Worm (Caenorhabditis elegans): ENCODE data around the gene T16H12.13.

DNA sequence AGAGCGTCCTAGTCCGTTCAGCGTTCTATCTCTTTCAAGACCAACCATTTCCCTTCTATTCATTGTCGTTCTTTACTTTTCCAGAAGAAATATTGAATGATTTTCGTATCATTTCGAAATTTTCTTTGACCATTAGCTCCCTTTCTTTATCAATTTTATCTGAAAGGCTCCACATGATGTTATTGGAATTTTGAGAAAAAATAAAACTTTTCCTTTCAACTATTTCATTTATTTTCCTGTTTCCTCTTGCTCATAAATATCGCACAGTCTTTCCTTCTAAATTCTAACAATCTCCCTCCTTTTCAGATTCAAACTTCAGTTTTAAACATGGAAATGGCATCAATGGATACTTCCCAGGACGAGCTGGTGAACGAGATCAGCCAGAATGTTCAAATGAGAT is 27.7 kb upstream of the T16H12.13 start, which contains the start of gene T16G12.4:
- no peak for TF ChIP-seq mep-1 (tag; optimal IDR thresholded peaks at IDR 0.05)
- TF ChIP-seq fkh-10 (GFP tag; optimal IDR thresholded peaks at IDR 0.05) = no peak
- TF ChIP-seq nhr-28 (tag; optimal IDR thresholded peaks at IDR 0.05) = no peak
